Fruit fly (Drosophila melanogaster): Measurements from ENCODE around the gene CG8112.

- TF ChIP-seq foxo (GFP tag; optimal IDR thresholded peaks at IDR 0.05) (no peak), Jra (GFP tag; optimal IDR thresholded peaks at IDR 0.05) (no peak), woc (GFP tag; optimal IDR thresholded peaks at IDR 0.05) (no peak), Abd-B (GFP tag; optimal IDR thresholded peaks at IDR 0.05) (no peak), tai (GFP tag; optimal IDR thresholded peaks at IDR 0.05) (no peak), sage (GFP tag; optimal IDR thresholded peaks at IDR 0.05) (no peak), pan (optimal IDR thresholded peaks at IDR 0.05) (no peak), usp (GFP tag; optimal IDR thresholded peaks at IDR 0.05) (no peak), N (GFP tag; optimal IDR thresholded peaks at IDR 0.05) (no peak), Dif (GFP tag; optimal IDR thresholded peaks at IDR 0.05; ENCODE audit: partially characterized antibody) (no peak), dsf (GFP tag; optimal IDR thresholded peaks at IDR 0.05; ENCODE audit: borderline replicate concordance) (no peak), Hnf4 (GFP tag; optimal IDR thresholded peaks at IDR 0.05) (no peak), brk (GFP tag; optimal IDR thresholded peaks at IDR 0.05) (no peak), lola (GFP tag; optimal IDR thresholded peaks at IDR 0.05) (no peak)
Observed at dm6 chr3R:8742661-8743060, 29.9 kb downstream of the CG8112 start.
